Worm (Caenorhabditis elegans) whole organism, early embryonic: ENCODE results near the gene F38C2.7.

Experiments used
- B0310.2 ChIP-seq: sonication (generic microtip); optimal IDR thresholded peaks from 2 replicates; lab custom pipeline; 2016; ENCODE audit warnings: mild to moderate bottlenecking, missing genetic modification characterization, missing compliant biosample characterization
- F13C5.2 ChIP-seq: sonication (generic microtip); optimal IDR thresholded peaks from 2 replicates; lab custom pipeline; 2017; ENCODE audit warnings: mild to moderate bottlenecking, missing genetic modification characterization, inconsistent platforms, missing compliant biosample characterization
- aly-1 ChIP-seq: sonication (generic microtip); optimal IDR thresholded peaks from 2 replicates; lab custom pipeline; 2016; ENCODE audit warnings: missing genetic modification characterization, missing compliant biosample characterization
- ama-1 ChIP-seq: fragments of 150-350 bp; optimal IDR thresholded peaks from 2 replicates; lab custom pipeline; 2014
- ceh-13 ChIP-seq: fragments of 200-800 bp; sonication (Bioruptor generic); optimal IDR thresholded peaks from 2 replicates; lab custom pipeline; 2018; ENCODE audit warnings: mild to moderate bottlenecking, missing genetic modification characterization, missing compliant biosample characterization
- ceh-36 ChIP-seq: sonication (generic microtip); optimal IDR thresholded peaks from 2 replicates; lab custom pipeline; 2016; ENCODE audit warnings: missing genetic modification characterization, inconsistent platforms, missing compliant biosample characterization
- ets-7 ChIP-seq: sonication (generic microtip); optimal IDR thresholded peaks from 2 replicates; lab custom pipeline; 2016; ENCODE audit warnings: missing genotype, missing genetic modification characterization, missing compliant biosample characterization
- flt-1 ChIP-seq: fragments of 200-800 bp; sonication (Bioruptor generic); IDR thresholded peaks from 2 replicates; pipeline ENCODE4 v1.3.6; 2022; ENCODE audit warnings: missing genetic modification characterization, missing compliant biosample characterization
- hmbx-1 ChIP-seq: sonication (generic microtip); optimal IDR thresholded peaks from 2 replicates; lab custom pipeline; 2016; ENCODE audit warnings: mild to moderate bottlenecking, missing genetic modification characterization, missing compliant biosample characterization
- hmg-4 ChIP-seq: fragments of 200-800 bp; sonication (Bioruptor generic); optimal IDR thresholded peaks from 2 replicates; lab custom pipeline; 2018; ENCODE audit warnings: mild to moderate bottlenecking, missing genetic modification characterization, missing compliant biosample characterization
- hnd-1 ChIP-seq: sonication (generic microtip); optimal IDR thresholded peaks from 2 replicates; lab custom pipeline; 2016; ENCODE audit warnings: missing genetic modification characterization, missing compliant biosample characterization
- pes-1 ChIP-seq: fragments of 200-800 bp; sonication (Bioruptor generic); IDR thresholded peaks from 2 replicates; pipeline ENCODE4 v1.3.6; 2022; ENCODE audit warnings: missing genetic modification reagents, missing genetic modification characterization, missing compliant biosample characterization
- scrt-1 ChIP-seq: fragments of 200-800 bp; sonication (Bioruptor generic); IDR thresholded peaks from 2 replicates; pipeline ENCODE4 v1.3.6; 2022; ENCODE audit warnings: missing genetic modification characterization, missing compliant biosample characterization
- sea-1 ChIP-seq: fragments of 200-800 bp; sonication (Bioruptor generic); conservative IDR thresholded peaks from 2 replicates; pipeline ENCODE4 v1.3.6; 2022; ENCODE audit warnings: missing genetic modification characterization, missing compliant biosample characterization
- tbx-11 ChIP-seq: fragments of 200-800 bp; sonication (Bioruptor generic); IDR thresholded peaks from 2 replicates; pipeline ENCODE4 v1.3.6; 2022; ENCODE audit warnings: missing genetic modification characterization, missing compliant biosample characterization
- tbx-37 ChIP-seq: fragments of 200-800 bp; sonication (Bioruptor generic); conservative IDR thresholded peaks from 2 replicates; pipeline ENCODE4 v1.3.6; 2022; ENCODE audit warnings: missing genetic modification reagents, missing genetic modification characterization, missing compliant biosample characterization
- tra-4 ChIP-seq: sonication (generic microtip); optimal IDR thresholded peaks from 2 replicates; lab custom pipeline; 2017; ENCODE audit warnings: missing genetic modification characterization, missing compliant biosample characterization

Gene F38C2.7

DNA sequence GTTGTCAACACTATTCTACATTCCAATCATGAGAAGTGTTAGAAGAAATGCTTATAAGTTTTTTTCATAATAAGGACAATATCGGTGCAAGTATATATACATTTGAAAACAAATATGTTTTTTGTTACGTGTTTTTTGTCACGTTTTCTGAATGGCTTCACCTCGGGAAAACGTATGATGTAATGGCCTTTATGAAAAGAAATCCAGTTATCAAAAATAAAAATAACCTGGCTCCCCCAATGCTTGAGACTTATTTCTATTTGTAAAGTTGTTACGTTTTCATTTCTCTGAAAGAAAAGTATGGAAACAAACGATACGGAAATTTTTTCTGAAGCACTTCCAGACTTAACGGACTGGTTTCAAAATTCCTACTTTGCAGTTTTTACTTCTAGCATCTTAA lies 21.7 kb upstream of the F38C2.7 start, which contains the start of gene srz-72:
Gene srz-72, plus strand, starts transcription at position 301 of the 400 bp plus-strand sequence.
- no peak for TF ChIP-seq ceh-13 (GFP tag; lab: Kevin White, UChicago)
- no peak for TF ChIP-seq tbx-11 (GFP tag; lab: Robert Waterston, UW)
- no peak for TF ChIP-seq sea-1 (GFP tag; lab: Robert Waterston, UW)

DNA sequence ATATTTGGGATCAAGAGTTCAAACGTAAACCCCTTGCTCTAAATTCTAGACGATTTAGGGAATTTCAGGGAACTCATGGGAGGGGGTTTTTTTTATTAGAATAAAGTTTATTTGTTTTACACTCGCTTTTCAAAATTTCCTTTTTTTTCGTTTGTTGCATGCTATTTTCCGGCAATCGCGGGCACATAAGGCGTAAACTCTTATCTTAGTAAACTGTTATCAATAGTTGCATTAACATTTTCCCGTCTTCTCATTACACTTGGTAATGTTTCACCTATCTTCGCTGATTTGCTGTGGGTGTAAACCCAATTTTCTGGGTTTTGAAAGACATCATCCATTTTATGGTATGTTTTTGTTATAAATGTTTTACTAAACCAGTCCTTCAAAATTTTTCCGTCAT lies 16.7 kb upstream of the F38C2.7 start:
- no peak for TF ChIP-seq tbx-37 (GFP tag; lab: Robert Waterston, UW)
- TF ChIP-seq hnd-1 (tag; lab: Kevin White, UChicago), result no peak
- no peak for TF ChIP-seq ama-1 (lab: Kevin White, UChicago)
- no peak for TF ChIP-seq B0310.2 (tag; lab: Kevin White, UChicago)
- TF ChIP-seq tra-4 (tag; lab: Kevin White, UChicago), result no peak
- no peak for TF ChIP-seq aly-1
- no peak for TF ChIP-seq ceh-13 (GFP tag; lab: Kevin White, UChicago)
- TF ChIP-seq sea-1 (GFP tag; lab: Robert Waterston, UW), result no peak
- no peak for TF ChIP-seq F13C5.2 (tag; lab: Kevin White, UChicago)
- TF ChIP-seq hmg-4 (GFP tag; lab: Kevin White, UChicago), result no peak
- no peak for TF ChIP-seq tbx-11 (GFP tag; lab: Robert Waterston, UW)
- TF ChIP-seq ceh-36 (tag; lab: Kevin White, UChicago), result no peak

DNA sequence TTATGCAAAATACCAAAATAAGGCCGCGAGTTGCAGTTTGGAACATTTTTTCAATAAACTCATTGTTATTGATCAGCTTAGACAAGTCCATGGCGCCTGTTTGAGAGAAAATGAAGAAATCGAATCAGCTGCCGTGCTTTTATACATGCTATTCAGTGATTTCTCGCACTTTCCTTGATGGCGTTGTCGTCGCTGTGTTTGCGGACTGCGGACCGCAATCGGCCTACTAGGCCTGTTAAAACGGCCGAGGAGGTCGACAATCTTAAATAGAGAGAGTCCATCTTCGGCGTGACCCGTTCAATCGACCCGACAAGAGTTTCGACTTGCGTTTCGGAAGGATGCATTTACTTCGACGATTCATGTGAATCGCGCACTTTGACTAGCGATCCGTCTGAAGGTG lies 13.6 kb upstream of the F38C2.7 start, which contains the start of gene srz-75:
Gene srz-75, minus strand, starts transcription at position 101 of the 400 bp plus-strand sequence.
- TF ChIP-seq hmg-4 (GFP tag; lab: Kevin White, UChicago), result no peak
- no peak for TF ChIP-seq F13C5.2 (tag; lab: Kevin White, UChicago)
- TF ChIP-seq scrt-1, result no peak
- no peak for TF ChIP-seq ets-7 (tag; lab: Kevin White, UChicago)
- TF ChIP-seq ceh-13 (GFP tag; lab: Kevin White, UChicago), result no peak
- TF ChIP-seq tbx-11 (GFP tag; lab: Robert Waterston, UW), result no peak
- no peak for TF ChIP-seq sea-1 (GFP tag; lab: Robert Waterston, UW)
- no peak for TF ChIP-seq tbx-37 (GFP tag; lab: Robert Waterston, UW)
- TF ChIP-seq pes-1, result no peak
- no peak for TF ChIP-seq hnd-1 (tag; lab: Kevin White, UChicago)
- no peak for TF ChIP-seq ama-1 (lab: Kevin White, UChicago)
- no peak for TF ChIP-seq flt-1
- no peak for TF ChIP-seq hmbx-1 (tag; lab: Kevin White, UChicago)
- TF ChIP-seq tra-4 (tag; lab: Kevin White, UChicago), result no peak

DNA sequence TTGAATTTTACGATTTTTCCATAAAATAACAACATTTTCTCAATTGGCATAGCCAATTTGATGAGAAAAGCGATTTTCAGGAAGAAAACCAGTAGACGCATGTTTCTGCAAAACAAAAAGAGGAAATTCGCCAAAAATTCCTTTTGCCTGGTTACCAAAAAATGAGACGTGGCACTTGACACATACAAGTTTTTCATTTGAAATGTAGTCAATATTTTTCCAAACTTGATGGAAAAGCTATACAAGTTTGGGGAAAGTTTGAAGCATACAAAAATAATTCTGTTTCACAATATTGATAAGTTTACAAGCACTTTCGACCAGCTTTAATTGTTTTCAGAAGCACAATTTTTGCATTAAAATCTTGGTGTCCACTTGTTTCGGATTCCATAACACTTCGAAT lies 3.4 kb upstream of the F38C2.7 start, which contains the start of gene clec-191:
Gene clec-191, minus strand, starts transcription at position 101 of the 400 bp plus-strand sequence.
- TF ChIP-seq ceh-36 (tag; lab: Kevin White, UChicago) (no peak), scrt-1 (no peak), sea-1 (GFP tag; lab: Robert Waterston, UW) (no peak), ama-1 (lab: Kevin White, UChicago) (no peak), tbx-11 (GFP tag; lab: Robert Waterston, UW) (no peak), tbx-37 (GFP tag; lab: Robert Waterston, UW) (no peak), F13C5.2 (tag; lab: Kevin White, UChicago) (no peak), B0310.2 (tag; lab: Kevin White, UChicago) (no peak), pes-1 (no peak), ceh-13 (GFP tag; lab: Kevin White, UChicago) (no peak), hnd-1 (tag; lab: Kevin White, UChicago) (no peak), hmbx-1 (tag; lab: Kevin White, UChicago) (no peak), hmg-4 (GFP tag; lab: Kevin White, UChicago) (no peak), aly-1 (no peak), tra-4 (tag; lab: Kevin White, UChicago) (no peak), flt-1 (no peak)

DNA sequence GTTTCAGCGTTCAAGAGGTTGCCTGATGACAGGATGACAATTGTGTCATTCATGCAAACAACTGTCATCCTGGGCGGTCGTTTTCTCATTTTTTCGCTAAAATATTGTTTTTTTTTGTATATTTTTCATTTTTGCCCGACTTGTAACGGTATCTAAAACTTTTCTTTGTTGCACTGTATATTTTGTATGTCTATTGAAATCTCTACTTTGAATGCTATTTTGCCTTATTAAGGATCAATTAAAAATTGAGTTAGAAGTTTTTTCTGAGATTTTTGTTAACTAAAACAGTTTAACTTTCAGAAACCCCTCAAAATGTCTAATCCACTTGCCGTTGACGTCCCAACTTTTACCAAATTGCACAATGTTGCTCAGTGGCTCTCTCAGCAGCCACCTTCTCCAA lies 711 bp upstream of the F38C2.7 start, which contains the start of gene ccch-2:
Gene ccch-2, plus strand, starts transcription at position 301 of the 400 bp plus-strand sequence.
- TF ChIP-seq scrt-1 (no peak), pes-1 (no peak)

DNA sequence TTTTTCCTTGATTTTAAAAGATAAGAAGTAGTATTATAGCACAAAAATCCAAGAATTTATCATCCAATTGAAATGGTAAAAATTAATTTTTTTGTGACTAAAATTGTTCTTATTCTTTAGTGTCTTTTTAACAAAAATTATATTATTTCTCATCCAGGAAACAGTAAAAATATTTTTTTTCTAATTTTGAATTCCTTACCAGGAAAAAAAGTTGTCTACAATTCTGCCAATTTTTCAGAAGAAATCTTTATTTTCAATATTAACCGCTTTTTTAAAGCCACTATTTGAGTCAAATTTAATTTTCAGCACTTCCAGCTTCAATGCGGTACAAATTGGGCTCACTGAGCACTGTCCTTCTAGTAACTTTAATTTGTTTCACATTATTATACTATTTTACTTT lies 6.2 kb downstream of the F38C2.7 start, which contains the start of gene F38C2.4:
Gene F38C2.4, plus strand, starts transcription at position 301 of the 400 bp plus-strand sequence.
- TF ChIP-seq sea-1 (GFP tag; lab: Robert Waterston, UW) (no peak), tbx-37 (GFP tag; lab: Robert Waterston, UW) (no peak), tbx-11 (GFP tag; lab: Robert Waterston, UW) (no peak), ets-7 (tag; lab: Kevin White, UChicago) (no peak), ceh-36 (tag; lab: Kevin White, UChicago) (no peak), ama-1 (lab: Kevin White, UChicago) (no peak), aly-1 (no peak), B0310.2 (tag; lab: Kevin White, UChicago) (no peak), scrt-1 (no peak), hnd-1 (tag; lab: Kevin White, UChicago) (no peak), hmg-4 (GFP tag; lab: Kevin White, UChicago) (no peak), ceh-13 (GFP tag; lab: Kevin White, UChicago) (no peak), pes-1 (no peak), tra-4 (tag; lab: Kevin White, UChicago) (no peak), flt-1 (no peak), hmbx-1 (tag; lab: Kevin White, UChicago) (no peak), F13C5.2 (tag; lab: Kevin White, UChicago) (no peak)

DNA sequence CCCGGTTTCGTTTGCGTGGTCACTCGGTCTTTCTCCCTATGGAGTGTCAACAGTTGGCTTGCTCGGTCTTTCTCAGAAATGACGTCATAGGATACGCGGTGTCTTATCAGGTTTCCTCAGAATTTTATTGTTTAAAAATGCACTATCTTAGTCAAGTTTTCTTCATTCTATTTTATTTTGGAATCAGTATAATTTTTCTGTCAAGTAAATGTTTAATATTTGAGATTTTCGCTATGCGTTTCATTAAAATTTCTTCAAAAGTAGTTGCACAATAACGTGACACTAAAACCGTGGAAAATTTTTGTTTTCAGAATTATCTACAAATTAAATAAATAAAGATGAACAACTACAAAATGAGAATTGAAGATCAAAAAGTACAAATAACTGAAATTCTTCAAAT lies 19.9 kb downstream of the F38C2.7 start, which contains the start of gene hlh-31:
Gene hlh-31, plus strand, starts transcription at position 301 of the 400 bp plus-strand sequence.
- TF ChIP-seq scrt-1 (no peak), pes-1 (no peak), tbx-11 (GFP tag; lab: Robert Waterston, UW) (no peak), tra-4 (tag; lab: Kevin White, UChicago) (no peak), F13C5.2 (tag; lab: Kevin White, UChicago) (no peak), B0310.2 (tag; lab: Kevin White, UChicago) (no peak), tbx-37 (GFP tag; lab: Robert Waterston, UW) (no peak), ama-1 (lab: Kevin White, UChicago) (no peak), hmbx-1 (tag; lab: Kevin White, UChicago) (no peak)
